Worm (Caenorhabditis elegans) whole organism, young adult: Measurements from ENCODE around the gene cysl-1.

Experiments used
- B0019.2 ChIP-seq: fragments of 200-800 bp; sonication (Bioruptor generic); conservative IDR thresholded peaks from 2 replicates; pipeline ENCODE4 v1.3.6; 2022; ENCODE audit warnings: missing genetic modification reagents, missing genetic modification characterization, missing compliant biosample characterization
- B0035.1 ChIP-seq: sonication (generic microtip); optimal IDR thresholded peaks from 2 replicates; lab custom pipeline; 2016; ENCODE audit warnings: missing genetic modification characterization, mild to moderate bottlenecking, missing compliant biosample characterization, missing genotype, missing genetic modification reagents
- C06A6.2 ChIP-seq: fragments of 200-800 bp; sonication (Bioruptor generic); conservative IDR thresholded peaks from 2 replicates; pipeline ENCODE4 v1.3.6; 2022; ENCODE audit warnings: missing genetic modification characterization, missing compliant biosample characterization
- F10E7.11 ChIP-seq: sonication (generic microtip); optimal IDR thresholded peaks from 2 replicates; lab custom pipeline; 2017; ENCODE audit warnings: mild to moderate bottlenecking, missing genetic modification characterization, moderate library complexity, missing compliant biosample characterization
- F23B12.7 ChIP-seq: sonication (generic microtip); optimal IDR thresholded peaks from 2 replicates; lab custom pipeline; 2017; ENCODE audit warnings: missing genetic modification characterization, mild to moderate bottlenecking, missing compliant biosample characterization, antibody characterized with exemption, moderate library complexity; ENCODE audit not compliant: insufficient read depth
- F33H1.4 ChIP-seq: fragments of 200-800 bp; sonication (Bioruptor generic); IDR thresholded peaks from 2 replicates; pipeline ENCODE4 v1.3.6; 2022; ENCODE audit warnings: missing genetic modification reagents, missing genetic modification characterization, missing compliant biosample characterization
- K11D2.4 ChIP-seq: fragments of 200-800 bp; sonication (Bioruptor generic); IDR thresholded peaks from 2 replicates; pipeline ENCODE4 v1.3.6; 2022; ENCODE audit warnings: missing genetic modification reagents, missing genetic modification characterization, missing compliant biosample characterization
- K12H6.12 ChIP-seq: fragments of 200-800 bp; sonication (Bioruptor generic); optimal IDR thresholded peaks from 2 replicates; lab custom pipeline; 2018; ENCODE audit warnings: mild to moderate bottlenecking, missing genetic modification characterization, missing compliant biosample characterization
- ZK185.1 ChIP-seq: sonication (generic microtip); optimal IDR thresholded peaks from 2 replicates; lab custom pipeline; 2016; ENCODE audit warnings: mild to moderate bottlenecking, missing genetic modification characterization, missing compliant biosample characterization; ENCODE audit not compliant: poor library complexity, severe bottlenecking
- akir-1 ChIP-seq: fragments of 200-800 bp; sonication (Bioruptor generic); optimal IDR thresholded peaks from 2 replicates; lab custom pipeline; 2018; ENCODE audit warnings: mild to moderate bottlenecking, missing genetic modification characterization, moderate library complexity, missing compliant biosample characterization
- cebp-2 ChIP-seq: fragments of 200-800 bp; sonication (Bioruptor generic); IDR thresholded peaks from 2 replicates; pipeline ENCODE4 v1.3.6; 2022; ENCODE audit warnings: missing genetic modification characterization, missing compliant biosample characterization
- ceh-58 ChIP-seq: fragments of 200-800 bp; sonication (Bioruptor generic); IDR thresholded peaks from 2 replicates; pipeline ENCODE4 v1.3.6; 2022; ENCODE audit warnings: missing genetic modification characterization, missing compliant biosample characterization
- chd-7 ChIP-seq: sonication (generic microtip); optimal IDR thresholded peaks from 2 replicates; lab custom pipeline; 2016; ENCODE audit warnings: mild to moderate bottlenecking, missing genetic modification characterization, moderate library complexity, missing compliant biosample characterization
- dox-1 ChIP-seq: fragments of 200-800 bp; sonication (Bioruptor generic); IDR thresholded peaks from 2 replicates; pipeline ENCODE4 v1.3.6; 2022; ENCODE audit warnings: missing genetic modification reagents, missing genetic modification characterization, missing compliant biosample characterization
- egl-44 ChIP-seq: fragments of 200-800 bp; sonication (Bioruptor generic); IDR thresholded peaks from 2 replicates; pipeline ENCODE4 v1.3.6; 2022; ENCODE audit warnings: missing genetic modification reagents, missing genetic modification characterization, missing compliant biosample characterization
- egrh-3 ChIP-seq: fragments of 200-800 bp; sonication (Bioruptor generic); IDR thresholded peaks from 2 replicates; pipeline ENCODE4 v1.3.6; 2022; ENCODE audit warnings: missing genetic modification reagents, missing genetic modification characterization, missing compliant biosample characterization
- ekl-4 ChIP-seq: fragments of 200-800 bp; sonication (Bioruptor generic); IDR thresholded peaks from 2 replicates; pipeline ENCODE4 v1.3.6; 2022; ENCODE audit warnings: missing genetic modification reagents, missing genetic modification characterization, missing compliant biosample characterization
- gei-17 ChIP-seq: fragments of 200-800 bp; sonication (Bioruptor generic); optimal IDR thresholded peaks from 2 replicates; lab custom pipeline; 2018; ENCODE audit warnings: mild to moderate bottlenecking, missing genetic modification characterization, missing compliant biosample characterization
- hlh-26 ChIP-seq: fragments of 200-800 bp; sonication (Bioruptor generic); conservative IDR thresholded peaks from 2 replicates; pipeline ENCODE4 v1.3.6; 2022; ENCODE audit warnings: missing genetic modification reagents, missing genetic modification characterization, missing compliant biosample characterization
- hmg-1.2 ChIP-seq: fragments of 200-800 bp; sonication (Bioruptor generic); IDR thresholded peaks from 2 replicates; pipeline ENCODE4 v1.3.6; 2022; ENCODE audit warnings: missing genetic modification reagents, missing genetic modification characterization, missing compliant biosample characterization
- let-526 ChIP-seq: fragments of 200-800 bp; sonication (Bioruptor generic); IDR thresholded peaks from 2 replicates; pipeline ENCODE4 v1.3.6; 2022; ENCODE audit warnings: missing genetic modification reagents, missing genetic modification characterization, missing compliant biosample characterization
- lin-26 ChIP-seq: fragments of 200-800 bp; sonication (Bioruptor generic); IDR thresholded peaks from 2 replicates; pipeline ENCODE4 v1.3.6; 2022; ENCODE audit warnings: missing genetic modification reagents, missing genetic modification characterization, missing compliant biosample characterization
- lin-35 ChIP-seq, 3 experiments: fragments of 150-350 bp in 2 of 3; sonication (generic microtip) in 1 of 3; optimal IDR thresholded peaks; 2 replicates each; lab custom pipeline; 2014 to 2018; ENCODE audit warnings: missing biosample characterization in 3 of 3, missing genetic modification characterization in 3 of 3, missing genetic modification reagents in 3 of 3
- lin-40 ChIP-seq: sonication (generic microtip); optimal IDR thresholded peaks from 2 replicates; lab custom pipeline; 2016; ENCODE audit warnings: missing genetic modification characterization, mild to moderate bottlenecking, missing compliant biosample characterization, missing genotype, missing genetic modification reagents
- lin-54 ChIP-seq: fragments of 200-800 bp; sonication (Bioruptor generic); optimal IDR thresholded peaks from 2 replicates; lab custom pipeline; 2018; ENCODE audit warnings: mild to moderate bottlenecking, missing genetic modification characterization, missing compliant biosample characterization
- lir-1 ChIP-seq: fragments of 200-800 bp; sonication (Bioruptor generic); conservative IDR thresholded peaks from 2 replicates; pipeline ENCODE4 v1.3.6; 2022; ENCODE audit warnings: missing genetic modification reagents, missing genetic modification characterization, missing compliant biosample characterization
- nfyb-1 ChIP-seq: fragments of 200-800 bp; sonication (Bioruptor generic); IDR thresholded peaks from 2 replicates; pipeline ENCODE4 v1.3.6; 2022; ENCODE audit warnings: missing genetic modification reagents, missing genetic modification characterization, missing compliant biosample characterization
- nhr-90 ChIP-seq: sonication (generic microtip); optimal IDR thresholded peaks from 2 replicates; lab custom pipeline; 2016; ENCODE audit warnings: missing genotype, mild to moderate bottlenecking, missing genetic modification characterization, missing compliant biosample characterization
- pbrm-1 ChIP-seq: fragments of 200-800 bp; sonication (Bioruptor generic); IDR thresholded peaks from 2 replicates; pipeline ENCODE4 v1.3.6; 2022; ENCODE audit warnings: missing genetic modification reagents, missing genetic modification characterization, missing compliant biosample characterization
- rcor-1 ChIP-seq: fragments of 200-800 bp; sonication (Bioruptor generic); IDR thresholded peaks from 2 replicates; pipeline ENCODE4 v1.3.6; 2022; ENCODE audit warnings: missing genetic modification reagents, missing genetic modification characterization, missing compliant biosample characterization
- repo-1 ChIP-seq: sonication (generic microtip); optimal IDR thresholded peaks from 2 replicates; lab custom pipeline; 2017; ENCODE audit warnings: mild to moderate bottlenecking, missing genetic modification characterization, missing compliant biosample characterization
- sdz-38 ChIP-seq: sonication (generic microtip); optimal IDR thresholded peaks from 2 replicates; lab custom pipeline; 2016; ENCODE audit warnings: missing genotype, missing genetic modification characterization, missing compliant biosample characterization
- snpc-1.3 ChIP-seq: sonication (generic microtip); optimal IDR thresholded peaks from 2 replicates; lab custom pipeline; 2017; ENCODE audit warnings: missing genetic modification characterization, mild to moderate bottlenecking, missing compliant biosample characterization, antibody characterized with exemption, moderate library complexity, missing genotype, missing genetic modification reagents; ENCODE audit not compliant: insufficient read depth
- sptf-2 ChIP-seq: fragments of 200-800 bp; sonication (Bioruptor generic); optimal IDR thresholded peaks from 2 replicates; lab custom pipeline; 2018; ENCODE audit warnings: mild to moderate bottlenecking, missing genetic modification characterization, missing compliant biosample characterization
- tbx-9 ChIP-seq: sonication (generic microtip); optimal IDR thresholded peaks from 2 replicates; lab custom pipeline; 2016; ENCODE audit warnings: borderline replicate concordance, missing genetic modification characterization, inconsistent platforms, missing compliant biosample characterization
- tlf-1 ChIP-seq: fragments of 200-800 bp; sonication (Bioruptor generic); optimal IDR thresholded peaks from 2 replicates; lab custom pipeline; 2018; ENCODE audit warnings: mild to moderate bottlenecking, missing genetic modification characterization, missing compliant biosample characterization
- zfh-2 ChIP-seq: fragments of 200-800 bp; sonication (Bioruptor generic); conservative IDR thresholded peaks from 2 replicates; pipeline ENCODE4 v1.3.6; 2022; ENCODE audit warnings: missing genetic modification reagents, missing genetic modification characterization, missing compliant biosample characterization
- ztf-25 ChIP-seq: fragments of 200-800 bp; sonication (Bioruptor generic); IDR thresholded peaks from 2 replicates; pipeline ENCODE4 v1.3.6; 2022; ENCODE audit warnings: missing genetic modification reagents, missing genetic modification characterization, missing compliant biosample characterization

The cysl-1 gene

ce11 chrX:9999599-10000201 is 45.4 kb upstream of the cysl-1 start (continued):
- no peak for TF ChIP-seq F23B12.7
- TF ChIP-seq K12H6.12, result peak; percentile 89
- peak; percentile 100 for TF ChIP-seq zfh-2
- TF ChIP-seq nhr-90 (tag; lab: Kevin White, UChicago), result no peak
- peak; percentile 29 for TF ChIP-seq repo-1 (tag; lab: Kevin White, UChicago)
- no peak for TF ChIP-seq sptf-2 (GFP tag; lab: Kevin White, UChicago)
- peak; percentile 66; the same call in 1 of the 2 replicates for TF ChIP-seq K11D2.4 (GFP tag; lab: Robert Waterston, UW)
- TF ChIP-seq egl-44, result no peak
- peak; percentile 99 for TF ChIP-seq egrh-3 (GFP tag; lab: Robert Waterston, UW)
- no peak for TF ChIP-seq ceh-58 (GFP tag; lab: Robert Waterston, UW)
- TF ChIP-seq lin-35 (GFP tag; optimal IDR thresholded peaks at IDR 0.05; lab: Kevin White, UChicago), result peak in 1 of 3 experiments; percentile 62
- peak; percentile 60; the same call in 1 of the 2 replicates for TF ChIP-seq pbrm-1 (GFP tag; lab: Robert Waterston, UW)
- no peak for TF ChIP-seq B0019.2 (GFP tag; lab: Robert Waterston, UW)
- peak; percentile 21 for TF ChIP-seq tlf-1 (GFP tag; lab: Kevin White, UChicago)
- no peak for TF ChIP-seq B0035.1 (tag; lab: Kevin White, UChicago)
- TF ChIP-seq hmg-1.2, result peak; percentile 73
- TF ChIP-seq lin-26 (GFP tag; lab: Robert Waterston, UW), result 0 out of 2 replicates have a peak, but pooled peaks have one; percentile 33
- peak; percentile 41; the same call in 1 of the 2 replicates for TF ChIP-seq rcor-1 (GFP tag; lab: Robert Waterston, UW)
- TF ChIP-seq snpc-1.3 (tag; lab: Kevin White, UChicago), result peak; percentile 14
- peak; percentile 52 for TF ChIP-seq dox-1
- TF ChIP-seq ztf-25 (GFP tag; lab: Robert Waterston, UW), result no peak
- TF ChIP-seq C06A6.2 (GFP tag; lab: Robert Waterston, UW), result peak; percentile 43; the same call in 1 of the 2 replicates
- peak; percentile 78 for TF ChIP-seq chd-7 (tag; lab: Kevin White, UChicago)
- TF ChIP-seq gei-17 (GFP tag; lab: Kevin White, UChicago), result peak; percentile 69
- 0 out of 2 replicates have a peak, but pooled peaks have one; percentile 24 for TF ChIP-seq let-526 (GFP tag; lab: Robert Waterston, UW)
- 0 out of 2 replicates have a peak, but pooled peaks have one; percentile 47 for TF ChIP-seq ekl-4
- peak; percentile 79; the same call in 1 of the 2 replicates for TF ChIP-seq nfyb-1 (GFP tag; lab: Robert Waterston, UW)
- peak; percentile 57 for TF ChIP-seq lin-40 (tag; lab: Kevin White, UChicago)

- TF ChIP-seq ZK185.1 (tag; lab: Kevin White, UChicago), result no peak
- no peak for TF ChIP-seq hlh-26 (GFP tag; lab: Robert Waterston, UW)
- TF ChIP-seq sdz-38 (tag; lab: Kevin White, UChicago), result no peak
- TF ChIP-seq pbrm-1 (GFP tag; lab: Robert Waterston, UW), result no peak
- no peak for TF ChIP-seq lir-1 (GFP tag; lab: Robert Waterston, UW)
- TF ChIP-seq cebp-2 (GFP tag; lab: Robert Waterston, UW), result no peak
- no peak for TF ChIP-seq lin-54 (GFP tag; lab: Kevin White, UChicago)
- no peak for TF ChIP-seq chd-7 (tag; lab: Kevin White, UChicago)
- TF ChIP-seq lin-26 (GFP tag; lab: Robert Waterston, UW), result no peak
- TF ChIP-seq akir-1, result no peak
- TF ChIP-seq F33H1.4 (GFP tag; lab: Robert Waterston, UW), result no peak
- no peak for TF ChIP-seq tbx-9 (tag; lab: Kevin White, UChicago)
- no peak for TF ChIP-seq F10E7.11 (tag; lab: Kevin White, UChicago)
Observed at ce11 chrX:9999192-9999591, 44.9 kb upstream of the cysl-1 start, which contains the start of gene grk-1. TSS of gene grk-1 (minus strand) at chrX:9999208.
